Worm (Caenorhabditis elegans): ENCODE data around the gene kcnl-1.
A peak's percentile ranks its signal among the peaks of the same experiment; 100 is the strongest.

The kcnl-1 gene

ce11 chrV:19582256-19582655, 17.1 kb downstream of the kcnl-1 start:
- TF ChIP-seq R02D3.7 (tag; optimal IDR thresholded peaks at IDR 0.05) = no peak
- no peak for TF ChIP-seq mbf-1 (tag; optimal IDR thresholded peaks at IDR 0.05)
- no peak for TF ChIP-seq dmd-4 (tag; optimal IDR thresholded peaks at IDR 0.05)
- no peak for TF ChIP-seq Y55F3AM.14 (GFP tag; optimal IDR thresholded peaks at IDR 0.05)
- no peak for TF ChIP-seq nhr-21 (tag; optimal IDR thresholded peaks at IDR 0.05)
- TF ChIP-seq sma-3 (GFP tag; optimal IDR thresholded peaks at IDR 0.05) = no peak
- TF ChIP-seq lin-39 (tag; optimal IDR thresholded peaks at IDR 0.05) = no peak
- TF ChIP-seq peb-1 (tag; optimal IDR thresholded peaks at IDR 0.05) = no peak
- no peak for TF ChIP-seq nhr-129 (tag; optimal IDR thresholded peaks at IDR 0.05)
- TF ChIP-seq lsy-2 (tag; optimal IDR thresholded peaks at IDR 0.05) = no peak
- no peak for TF ChIP-seq nhr-12 (tag; optimal IDR thresholded peaks at IDR 0.05)

ce11 chrV:19590826-19591225, 25.6 kb downstream of the kcnl-1 start:
- no peak for TF ChIP-seq nhr-11 (tag; optimal IDR thresholded peaks at IDR 0.05)
- TF ChIP-seq lin-39 (tag; optimal IDR thresholded peaks at IDR 0.05) = no peak
- no peak for TF ChIP-seq nhr-6 (tag; optimal IDR thresholded peaks at IDR 0.05)
- no peak for TF ChIP-seq peb-1 (tag; optimal IDR thresholded peaks at IDR 0.05)
- TF ChIP-seq nhr-10 (tag; optimal IDR thresholded peaks at IDR 0.05) = no peak
- TF ChIP-seq alr-1 (tag; optimal IDR thresholded peaks at IDR 0.05) = no peak
- TF ChIP-seq egl-27 (tag; optimal IDR thresholded peaks at IDR 0.05) = no peak
- TF ChIP-seq ama-1 (optimal IDR thresholded peaks at IDR 0.05) = no peak
- no peak for TF ChIP-seq ceh-82 (tag; optimal IDR thresholded peaks at IDR 0.05)

ce11 chrV:19599087-19599486, 33.9 kb downstream of the kcnl-1 start:
- TF ChIP-seq Y55F3AM.14 (GFP tag; optimal IDR thresholded peaks at IDR 0.05) (no peak), snpc-4 (tag; optimal IDR thresholded peaks at IDR 0.05) (no peak), nhr-23 (tag; optimal IDR thresholded peaks at IDR 0.05) (no peak), nhr-12 (tag; optimal IDR thresholded peaks at IDR 0.05) (no peak), zag-1 (tag; optimal IDR thresholded peaks at IDR 0.05) (no peak), dmd-4 (tag; optimal IDR thresholded peaks at IDR 0.05) (no peak), ZK546.5 (tag; optimal IDR thresholded peaks at IDR 0.05) (no peak), sma-9 (GFP tag; optimal IDR thresholded peaks at IDR 0.05) (no peak), sma-9 (tag; optimal IDR thresholded peaks at IDR 0.05) (no peak), aly-2 (tag; optimal IDR thresholded peaks at IDR 0.05) (no peak), R02D3.7 (tag; optimal IDR thresholded peaks at IDR 0.05) (no peak)

ce11 chrV:19605415-19605814, 40.2 kb downstream of the kcnl-1 start:
- no peak for TF ChIP-seq sma-3 (GFP tag; optimal IDR thresholded peaks at IDR 0.05)
- no peak for TF ChIP-seq F13H6.1 (tag; optimal IDR thresholded peaks at IDR 0.05)
- TF ChIP-seq nhr-11 (tag; optimal IDR thresholded peaks at IDR 0.05) = no peak
- no peak for TF ChIP-seq ceh-82 (tag; optimal IDR thresholded peaks at IDR 0.05)
- TF ChIP-seq ztf-11 (tag; optimal IDR thresholded peaks at IDR 0.05) = no peak
- TF ChIP-seq ama-1 (optimal IDR thresholded peaks at IDR 0.05) = no peak
- no peak for TF ChIP-seq nhr-6 (tag; optimal IDR thresholded peaks at IDR 0.05)
- no peak for TF ChIP-seq ztf-1 (GFP tag; conservative IDR thresholded peaks at IDR 0.05)
- no peak for TF ChIP-seq mab-5 (tag; optimal IDR thresholded peaks at IDR 0.05)

- TF ChIP-seq snpc-4 (tag; optimal IDR thresholded peaks at IDR 0.05) (no peak), mab-5 (tag; optimal IDR thresholded peaks at IDR 0.05) (no peak), aly-2 (tag; optimal IDR thresholded peaks at IDR 0.05) (no peak), alr-1 (tag; optimal IDR thresholded peaks at IDR 0.05) (no peak), dmd-4 (tag; optimal IDR thresholded peaks at IDR 0.05) (no peak), egl-27 (tag; optimal IDR thresholded peaks at IDR 0.05) (no peak), elt-3 (tag; optimal IDR thresholded peaks at IDR 0.05) (no peak), sma-3 (GFP tag; optimal IDR thresholded peaks at IDR 0.05) (no peak), unc-55 (GFP tag; optimal IDR thresholded peaks at IDR 0.05) (no peak), nhr-237 (tag; optimal IDR thresholded peaks at IDR 0.05) (no peak), peb-1 (tag; optimal IDR thresholded peaks at IDR 0.05) (no peak), F13H6.1 (tag; optimal IDR thresholded peaks at IDR 0.05) (no peak), skn-1 (tag; optimal IDR thresholded peaks at IDR 0.05) (no peak), lsy-2 (tag; optimal IDR thresholded peaks at IDR 0.05) (no peak), ztf-1 (GFP tag; conservative IDR thresholded peaks at IDR 0.05) (no peak), nhr-129 (tag; optimal IDR thresholded peaks at IDR 0.05) (no peak)
These were observed 40.7 kb downstream of the kcnl-1 start, which contains the start of gene nlp-25 for ce11 chrV:19605880-19606279. TSS of gene nlp-25 (plus strand) at chrV:19606180.

ce11 chrV:19608665-19609064, 43.5 kb downstream of the kcnl-1 start:
- no peak for TF ChIP-seq snpc-4 (tag; optimal IDR thresholded peaks at IDR 0.05)
- no peak for TF ChIP-seq unc-55 (GFP tag; optimal IDR thresholded peaks at IDR 0.05)
- no peak for TF ChIP-seq nhr-10 (tag; optimal IDR thresholded peaks at IDR 0.05)
- no peak for TF ChIP-seq ceh-16 (tag; optimal IDR thresholded peaks at IDR 0.05)
- TF ChIP-seq sem-4 (tag; optimal IDR thresholded peaks at IDR 0.05) = no peak
- peak; percentile 16 for TF ChIP-seq nhr-25 (tag; optimal IDR thresholded peaks at IDR 0.05)
- peak; percentile 7 for TF ChIP-seq sma-9 (GFP tag; optimal IDR thresholded peaks at IDR 0.05)
- no peak for TF ChIP-seq sma-9 (tag; optimal IDR thresholded peaks at IDR 0.05)
- no peak for TF ChIP-seq elt-1 (tag; optimal IDR thresholded peaks at IDR 0.05)
- no peak for TF ChIP-seq ztf-1 (GFP tag; conservative IDR thresholded peaks at IDR 0.05)
- no peak for TF ChIP-seq R02D3.7 (tag; optimal IDR thresholded peaks at IDR 0.05)
